Fruit fly (Drosophila melanogaster) Kc167 (cell line): Measurements from ENCODE around the gene scpr-B.

Experiments used
- Myc ChIP-seq: fragments of >200 bp; optimal IDR thresholded peaks from 2 replicates; lab custom pipeline; 2017; ENCODE audit warnings: missing external identifiers
- insv ChIP-seq: fragments of >200 bp; optimal IDR thresholded peaks from 3 replicates; lab custom pipeline; 2018; ENCODE audit warnings: missing external identifiers
- psq ChIP-seq: fragments of >200 bp; optimal IDR thresholded peaks from 2 replicates; lab custom pipeline; 2017; ENCODE audit warnings: missing external identifiers
- ttk ChIP-seq: sonication (Bioruptor generic); optimal IDR thresholded peaks from 2 replicates; lab custom pipeline; 2017; ENCODE audit warnings: missing external identifiers

- TF ChIP-seq insv: no peak
- no peak for TF ChIP-seq Myc (lab: Kevin White, UChicago)
- no peak for TF ChIP-seq ttk
- no peak for TF ChIP-seq psq (lab: Kevin White, UChicago)
Observed at dm6 chr3R:11195792-11196191, 45.0 kb downstream of the scpr-B start, which contains the start of gene CG18577.
